Worm (Caenorhabditis elegans) whole organism, early embryonic: ENCODE measurements around the gene ZK1248.5.

Experiments
- B0310.2 ChIP-seq: sonication (generic microtip); optimal IDR thresholded peaks from 2 replicates; lab custom pipeline; 2016; ENCODE audit warnings: mild to moderate bottlenecking, missing genetic modification characterization, missing compliant biosample characterization
- F13C5.2 ChIP-seq: sonication (generic microtip); optimal IDR thresholded peaks from 2 replicates; lab custom pipeline; 2017; ENCODE audit warnings: mild to moderate bottlenecking, missing genetic modification characterization, inconsistent platforms, missing compliant biosample characterization
- aly-1 ChIP-seq: sonication (generic microtip); optimal IDR thresholded peaks from 2 replicates; lab custom pipeline; 2016; ENCODE audit warnings: missing genetic modification characterization, missing compliant biosample characterization
- ama-1 ChIP-seq: fragments of 150-350 bp; optimal IDR thresholded peaks from 2 replicates; lab custom pipeline; 2014
- ceh-13 ChIP-seq: fragments of 200-800 bp; sonication (Bioruptor generic); optimal IDR thresholded peaks from 2 replicates; lab custom pipeline; 2018; ENCODE audit warnings: mild to moderate bottlenecking, missing genetic modification characterization, missing compliant biosample characterization
- ceh-36 ChIP-seq: sonication (generic microtip); optimal IDR thresholded peaks from 2 replicates; lab custom pipeline; 2016; ENCODE audit warnings: missing genetic modification characterization, inconsistent platforms, missing compliant biosample characterization
- ets-7 ChIP-seq: sonication (generic microtip); optimal IDR thresholded peaks from 2 replicates; lab custom pipeline; 2016; ENCODE audit warnings: missing genotype, missing genetic modification characterization, missing compliant biosample characterization
- flt-1 ChIP-seq: fragments of 200-800 bp; sonication (Bioruptor generic); IDR thresholded peaks from 2 replicates; pipeline ENCODE4 v1.3.6; 2022; ENCODE audit warnings: missing genetic modification characterization, missing compliant biosample characterization
- hmbx-1 ChIP-seq: sonication (generic microtip); optimal IDR thresholded peaks from 2 replicates; lab custom pipeline; 2016; ENCODE audit warnings: mild to moderate bottlenecking, missing genetic modification characterization, missing compliant biosample characterization
- hmg-4 ChIP-seq: fragments of 200-800 bp; sonication (Bioruptor generic); optimal IDR thresholded peaks from 2 replicates; lab custom pipeline; 2018; ENCODE audit warnings: mild to moderate bottlenecking, missing genetic modification characterization, missing compliant biosample characterization
- hnd-1 ChIP-seq: sonication (generic microtip); optimal IDR thresholded peaks from 2 replicates; lab custom pipeline; 2016; ENCODE audit warnings: missing genetic modification characterization, missing compliant biosample characterization
- pes-1 ChIP-seq: fragments of 200-800 bp; sonication (Bioruptor generic); IDR thresholded peaks from 2 replicates; pipeline ENCODE4 v1.3.6; 2022; ENCODE audit warnings: missing genetic modification reagents, missing genetic modification characterization, missing compliant biosample characterization
- scrt-1 ChIP-seq: fragments of 200-800 bp; sonication (Bioruptor generic); IDR thresholded peaks from 2 replicates; pipeline ENCODE4 v1.3.6; 2022; ENCODE audit warnings: missing genetic modification characterization, missing compliant biosample characterization
- sea-1 ChIP-seq: fragments of 200-800 bp; sonication (Bioruptor generic); conservative IDR thresholded peaks from 2 replicates; pipeline ENCODE4 v1.3.6; 2022; ENCODE audit warnings: missing genetic modification characterization, missing compliant biosample characterization
- tbx-11 ChIP-seq: fragments of 200-800 bp; sonication (Bioruptor generic); IDR thresholded peaks from 2 replicates; pipeline ENCODE4 v1.3.6; 2022; ENCODE audit warnings: missing genetic modification characterization, missing compliant biosample characterization
- tbx-37 ChIP-seq: fragments of 200-800 bp; sonication (Bioruptor generic); conservative IDR thresholded peaks from 2 replicates; pipeline ENCODE4 v1.3.6; 2022; ENCODE audit warnings: missing genetic modification reagents, missing genetic modification characterization, missing compliant biosample characterization
- tra-4 ChIP-seq: sonication (generic microtip); optimal IDR thresholded peaks from 2 replicates; lab custom pipeline; 2017; ENCODE audit warnings: missing genetic modification characterization, missing compliant biosample characterization

ZK1248.5 gene

DNA sequence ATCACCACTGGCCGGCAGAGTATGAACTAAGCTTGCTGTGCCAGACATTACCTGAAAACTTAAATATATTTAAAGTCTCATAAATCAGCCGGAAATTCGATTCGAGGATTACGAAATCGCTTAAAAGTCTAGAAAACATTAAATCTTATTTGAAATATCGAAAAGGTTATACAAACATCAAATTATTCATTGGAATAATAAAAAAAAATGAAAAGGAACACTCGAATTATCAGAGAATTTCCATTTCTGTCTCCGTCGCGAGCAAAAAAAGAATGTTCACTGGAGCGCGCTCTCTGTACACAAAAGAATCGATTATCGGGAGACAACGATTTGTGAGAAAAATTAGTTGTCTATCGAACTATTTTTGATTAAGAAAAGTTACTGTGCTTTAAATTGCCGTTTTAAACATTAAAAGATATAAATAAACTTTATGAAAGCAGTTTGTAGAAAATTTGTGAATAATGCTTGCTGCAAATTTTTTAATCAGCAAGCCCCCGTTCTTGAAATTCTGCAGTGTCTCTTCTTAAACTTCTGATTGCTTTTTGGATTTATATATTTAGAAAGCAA, 25.9 kb downstream of the ZK1248.5 start, which contains the start of gene fzo-1:
fzo-1 (minus strand) TSS at position 51 of the 567 bp plus-strand sequence.
- TF ChIP-seq tbx-11 (GFP tag; lab: Robert Waterston, UW): no peak
- TF ChIP-seq tra-4 (tag; lab: Kevin White, UChicago): peak; percentile 14
- TF ChIP-seq aly-1: no peak
- peak; percentile 36 for TF ChIP-seq ceh-13 (GFP tag; lab: Kevin White, UChicago)
- peak; percentile 26 for TF ChIP-seq F13C5.2
- no peak for TF ChIP-seq sea-1
- TF ChIP-seq hmg-4 (GFP tag; lab: Kevin White, UChicago): no peak
- no peak for TF ChIP-seq hmbx-1 (tag; lab: Kevin White, UChicago)
- no peak for TF ChIP-seq pes-1 (GFP tag; lab: Robert Waterston, UW)
- peak; percentile 48 for TF ChIP-seq ets-7
- no peak for TF ChIP-seq flt-1 (GFP tag; lab: Robert Waterston, UW)
- TF ChIP-seq ceh-36 (tag; lab: Kevin White, UChicago): no peak
- peak; percentile 21 for TF ChIP-seq B0310.2 (tag; lab: Kevin White, UChicago)
- TF ChIP-seq hnd-1 (tag; lab: Kevin White, UChicago): peak; percentile 40
- no peak for TF ChIP-seq scrt-1
- 0 out of 2 replicates have a peak, but pooled peaks have one; percentile 26 for TF ChIP-seq tbx-37 (GFP tag; lab: Robert Waterston, UW)
- TF ChIP-seq ama-1 (lab: Kevin White, UChicago): no peak

DNA sequence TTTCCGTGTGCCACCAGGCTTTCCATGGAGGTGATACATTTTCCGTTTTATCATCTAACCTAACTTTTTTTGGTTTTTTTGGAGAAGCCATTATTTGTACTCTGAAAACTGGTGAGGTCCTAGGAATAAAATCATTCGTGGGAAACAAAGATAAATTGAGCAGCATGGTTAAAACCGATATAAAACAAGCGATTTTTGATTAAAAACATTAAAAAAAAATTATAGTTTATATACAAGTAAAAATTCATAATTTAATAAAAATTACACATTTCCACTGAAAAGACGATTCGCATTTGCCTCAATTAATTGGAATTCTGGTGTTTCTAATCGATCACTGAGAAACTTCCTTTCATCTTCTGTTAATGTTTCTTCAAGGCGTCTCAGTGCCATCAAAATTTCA, 28.1 kb downstream of the ZK1248.5 start, which contains the start of gene ZK1248.15:
ZK1248.15 (minus strand) TSS at position 101 of the 400 bp plus-strand sequence.
- TF ChIP-seq ceh-36 (tag; lab: Kevin White, UChicago) (no peak), hmg-4 (GFP tag; lab: Kevin White, UChicago) (no peak), sea-1 (no peak), flt-1 (GFP tag; lab: Robert Waterston, UW) (no peak), hnd-1 (tag; lab: Kevin White, UChicago) (no peak), tbx-11 (GFP tag; lab: Robert Waterston, UW) (no peak), tra-4 (tag; lab: Kevin White, UChicago) (no peak), pes-1 (GFP tag; lab: Robert Waterston, UW) (no peak), F13C5.2 (no peak), scrt-1 (no peak), tbx-37 (GFP tag; lab: Robert Waterston, UW) (no peak)

DNA sequence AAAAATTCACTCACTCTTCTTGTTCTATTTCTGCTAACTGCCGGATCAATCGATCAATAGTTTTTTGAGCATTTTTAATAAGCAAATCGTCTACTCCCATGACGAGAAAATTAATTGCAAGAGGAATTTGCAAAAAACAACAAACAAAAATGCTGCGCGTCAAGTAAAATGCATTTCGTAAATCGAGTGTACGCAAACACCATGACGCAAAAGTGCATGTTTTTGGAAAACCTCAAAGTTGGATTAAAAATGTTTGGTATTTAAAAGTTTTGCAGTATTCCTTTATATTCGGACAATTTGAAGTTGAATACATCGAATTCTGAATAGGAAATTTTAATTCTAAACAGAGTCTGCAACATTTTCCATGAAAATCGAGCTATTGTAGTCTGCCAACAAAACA, 28.9 kb downstream of the ZK1248.5 start, which contains the start of gene ZK1248.19:
ZK1248.19 (minus strand) TSS at position 188 of the 400 bp plus-strand sequence.
- no peak for TF ChIP-seq ceh-13 (GFP tag; lab: Kevin White, UChicago)

DNA sequence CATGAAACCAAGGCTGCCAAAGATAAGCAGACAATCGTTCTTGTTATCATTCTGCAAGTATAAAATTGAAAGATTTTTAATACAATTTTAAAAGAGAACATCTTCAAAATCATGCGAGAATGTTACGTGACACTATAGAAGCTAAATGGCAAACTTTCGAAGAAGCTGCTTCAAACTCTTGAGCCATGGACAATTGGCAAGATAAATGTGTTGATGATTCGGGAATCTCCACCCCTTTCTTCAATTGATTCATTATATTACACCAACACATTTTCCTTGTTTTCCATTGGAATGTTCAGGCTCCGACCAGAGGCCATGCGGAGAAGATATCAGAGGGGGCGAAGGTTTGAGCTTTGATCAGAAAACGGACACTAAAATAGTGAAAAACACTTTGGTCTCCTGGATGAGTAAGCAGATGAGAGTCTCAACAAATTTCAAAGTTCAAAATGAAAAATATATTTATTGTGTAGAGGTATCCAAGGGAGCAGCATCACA, 30.8 kb downstream of the ZK1248.5 start, which contains the start of gene lec-5:
lec-5 (minus strand) TSS at position 51 of the 495 bp plus-strand sequence.
- TF ChIP-seq ets-7 (no peak), hnd-1 (tag; lab: Kevin White, UChicago) (no peak), ceh-36 (tag; lab: Kevin White, UChicago) (no peak), tbx-11 (GFP tag; lab: Robert Waterston, UW) (no peak), F13C5.2 (no peak), hmbx-1 (tag; lab: Kevin White, UChicago) (no peak), B0310.2 (tag; lab: Kevin White, UChicago) (no peak), tra-4 (tag; lab: Kevin White, UChicago) (no peak), scrt-1 (no peak), ceh-13 (GFP tag; lab: Kevin White, UChicago) (no peak), aly-1 (no peak), pes-1 (GFP tag; lab: Robert Waterston, UW) (no peak), flt-1 (GFP tag; lab: Robert Waterston, UW) (no peak)

DNA sequence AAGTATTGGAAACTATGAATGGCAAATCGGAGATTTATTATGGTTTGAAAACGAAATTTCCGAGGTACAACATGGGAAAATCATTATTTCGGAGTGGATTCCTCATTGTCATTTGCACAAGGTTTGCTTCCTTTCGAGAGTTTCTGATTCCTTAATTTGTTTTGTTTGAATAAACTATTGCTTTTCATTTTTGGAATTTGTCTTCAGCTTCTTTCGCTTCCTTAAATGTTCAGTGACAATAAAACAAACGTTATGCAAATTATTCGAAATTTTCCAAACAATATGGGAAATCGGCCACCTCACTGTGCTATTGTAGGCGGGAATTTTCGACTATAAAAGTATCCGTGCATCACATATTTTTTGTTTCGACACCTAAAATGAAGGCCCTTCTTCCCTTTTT, 31.6 kb downstream of the ZK1248.5 start, which contains the start of gene nep-25:
nep-25 (plus strand) TSS at position 375 of the 400 bp plus-strand sequence.
- TF ChIP-seq ceh-36 (tag; lab: Kevin White, UChicago) (no peak), ceh-13 (GFP tag; lab: Kevin White, UChicago) (no peak), pes-1 (GFP tag; lab: Robert Waterston, UW) (no peak), aly-1 (no peak)

DNA sequence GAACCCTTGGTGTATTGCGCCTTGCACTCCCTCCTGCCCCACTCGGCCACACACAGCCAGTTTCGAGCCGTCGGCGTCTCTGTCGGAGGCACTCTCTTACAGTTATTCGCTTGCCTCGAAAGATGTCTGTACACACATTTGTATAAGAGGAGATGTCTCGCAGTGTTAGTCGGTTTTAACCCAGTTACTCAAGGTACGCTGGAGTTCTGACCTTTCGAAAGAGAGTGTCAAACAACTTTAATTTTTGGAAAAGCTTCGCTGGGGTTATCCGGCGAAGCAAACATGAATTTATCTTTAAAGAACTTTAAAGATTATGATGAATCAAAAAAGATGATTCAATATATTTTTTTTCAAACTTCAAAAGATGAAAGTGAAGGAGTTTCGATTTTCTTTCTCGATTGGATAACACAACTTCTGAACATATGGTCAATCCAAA, 34.4 kb downstream of the ZK1248.5 start:
- peak; percentile 67 for TF ChIP-seq scrt-1
- peak; percentile 96 for TF ChIP-seq ceh-36 (tag; lab: Kevin White, UChicago)
- peak; percentile 100 for TF ChIP-seq ama-1 (lab: Kevin White, UChicago)
- peak; percentile 89 for TF ChIP-seq sea-1
- TF ChIP-seq ceh-13 (GFP tag; lab: Kevin White, UChicago): peak; percentile 27
- TF ChIP-seq hmbx-1 (tag; lab: Kevin White, UChicago): peak; percentile 84
- peak; percentile 92 for TF ChIP-seq tra-4 (tag; lab: Kevin White, UChicago)
- TF ChIP-seq tbx-37 (GFP tag; lab: Robert Waterston, UW): peak; percentile 39
- peak; percentile 96 for TF ChIP-seq hmg-4 (GFP tag; lab: Kevin White, UChicago)
- TF ChIP-seq aly-1: peak; percentile 40
- peak; percentile 86 for TF ChIP-seq pes-1 (GFP tag; lab: Robert Waterston, UW)
- TF ChIP-seq hnd-1 (tag; lab: Kevin White, UChicago): peak; percentile 53
- peak; percentile 79 for TF ChIP-seq tbx-11 (GFP tag; lab: Robert Waterston, UW)
- TF ChIP-seq flt-1 (GFP tag; lab: Robert Waterston, UW): peak; percentile 72
- TF ChIP-seq ets-7: peak; percentile 80
- TF ChIP-seq F13C5.2: peak; percentile 98
- TF ChIP-seq B0310.2 (tag; lab: Kevin White, UChicago): peak; percentile 88

DNA sequence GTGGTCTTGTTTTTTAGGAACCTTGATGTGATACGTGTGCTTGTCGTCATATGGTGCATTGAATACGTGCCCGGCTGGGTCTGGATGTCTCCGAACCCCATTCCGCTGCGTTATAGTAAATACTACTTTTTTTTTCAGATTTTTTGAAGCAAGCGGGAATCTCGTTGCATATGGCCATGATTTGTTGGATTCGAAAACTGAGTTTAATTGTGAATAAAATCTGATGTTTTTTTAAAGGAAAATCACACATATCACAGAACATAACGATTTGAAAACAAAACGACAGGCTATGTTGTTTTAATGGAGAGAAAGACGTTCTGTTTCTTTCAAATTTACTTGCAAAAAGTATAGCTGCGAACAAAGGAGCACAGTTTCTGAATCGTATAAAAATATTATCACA, 35.1 kb downstream of the ZK1248.5 start, which contains the start of the genes ZK1248.17 and H41C03.3:
ZK1248.17 (minus strand) TSS at position 101 of the 400 bp plus-strand sequence.
H41C03.3 (plus strand) TSS at position 337 of the 400 bp plus-strand sequence.
- no peak for TF ChIP-seq F13C5.2
- TF ChIP-seq flt-1 (GFP tag; lab: Robert Waterston, UW): no peak
- no peak for TF ChIP-seq hmg-4 (GFP tag; lab: Kevin White, UChicago)
- no peak for TF ChIP-seq ama-1 (lab: Kevin White, UChicago)
- TF ChIP-seq ceh-13 (GFP tag; lab: Kevin White, UChicago): no peak
- TF ChIP-seq ceh-36 (tag; lab: Kevin White, UChicago): no peak
